Worm (Caenorhabditis elegans) whole organism, L2 larva: ENCODE measurements around the gene C07D8.5.

Experiments used
- C34F6.9 ChIP-seq: fragments of 150-350 bp; optimal IDR thresholded peaks from 2 replicates; lab custom pipeline; 2014; ENCODE audit warnings: missing biosample characterization, missing genetic modification characterization
- F13H6.1 ChIP-seq: sonication (generic microtip); optimal IDR thresholded peaks from 2 replicates; lab custom pipeline; 2016; ENCODE audit warnings: missing genetic modification characterization, missing compliant biosample characterization
- R02D3.7 ChIP-seq: fragments of 150-350 bp; optimal IDR thresholded peaks from 2 replicates; lab custom pipeline; 2014; ENCODE audit warnings: missing biosample characterization, missing genetic modification characterization
- Y55F3AM.14 ChIP-seq: fragments of 200-800 bp; sonication (Bioruptor generic); optimal IDR thresholded peaks from 2 replicates; lab custom pipeline; 2018; ENCODE audit warnings: mild to moderate bottlenecking, missing genetic modification characterization, missing compliant biosample characterization
- ZK546.5 ChIP-seq: sonication (generic microtip); optimal IDR thresholded peaks from 2 replicates; lab custom pipeline; 2017; ENCODE audit warnings: missing biosample characterization, missing genetic modification characterization
- alr-1 ChIP-seq: fragments of 150-350 bp; optimal IDR thresholded peaks from 2 replicates; lab custom pipeline; 2014; ENCODE audit warnings: missing biosample characterization, missing genetic modification characterization
- aly-2 ChIP-seq: fragments of 150-350 bp; optimal IDR thresholded peaks from 2 replicates; lab custom pipeline; 2014; ENCODE audit warnings: missing biosample characterization, missing genetic modification characterization
- ama-1 ChIP-seq: fragments of 150-350 bp; optimal IDR thresholded peaks from 2 replicates; lab custom pipeline; 2018; ENCODE audit warnings: inconsistent platforms
- blmp-1 ChIP-seq: sonication (generic microtip); optimal IDR thresholded peaks from 2 replicates; lab custom pipeline; 2017; ENCODE audit warnings: missing genetic modification characterization, mild to moderate bottlenecking, missing compliant biosample characterization, antibody characterized with exemption, moderate library complexity; ENCODE audit not compliant: insufficient read depth
- ceh-16 ChIP-seq: fragments of 150-350 bp; optimal IDR thresholded peaks from 2 replicates; lab custom pipeline; 2014; ENCODE audit warnings: missing biosample characterization, missing genetic modification characterization
- ceh-82 ChIP-seq: fragments of 150-350 bp; optimal IDR thresholded peaks from 2 replicates; lab custom pipeline; 2014; ENCODE audit warnings: missing biosample characterization, missing genetic modification characterization
- crh-2 ChIP-seq: sonication (generic microtip); optimal IDR thresholded peaks from 2 replicates; lab custom pipeline; 2017; ENCODE audit warnings: missing biosample characterization, missing genetic modification characterization
- dmd-4 ChIP-seq: sonication (generic microtip); optimal IDR thresholded peaks from 2 replicates; lab custom pipeline; 2017; ENCODE audit warnings: missing biosample characterization, missing genetic modification characterization
- egl-27 ChIP-seq: sonication (generic microtip); optimal IDR thresholded peaks from 3 replicates; lab custom pipeline; 2017; ENCODE audit warnings: missing biosample characterization, missing genetic modification reagents, missing genetic modification characterization
- elt-1 ChIP-seq: fragments of 150-350 bp; optimal IDR thresholded peaks from 2 replicates; lab custom pipeline; 2014; ENCODE audit warnings: missing biosample characterization, missing genetic modification characterization
- elt-3 ChIP-seq: sonication (generic microtip); optimal IDR thresholded peaks from 2 replicates; lab custom pipeline; 2017; ENCODE audit warnings: missing biosample characterization, missing genetic modification characterization
- fos-1 ChIP-seq: fragments of 150-350 bp; optimal IDR thresholded peaks from 2 replicates; lab custom pipeline; 2014; ENCODE audit warnings: missing biosample characterization, missing genetic modification characterization
- gmeb-1 ChIP-seq: fragments of 150-350 bp; optimal IDR thresholded peaks from 2 replicates; lab custom pipeline; 2014; ENCODE audit warnings: missing biosample characterization, missing genetic modification characterization
- lin-11 ChIP-seq: fragments of 150-350 bp; sonication (generic microtip); optimal IDR thresholded peaks from 2 replicates; lab custom pipeline; 2014; ENCODE audit warnings: missing biosample characterization, missing genetic modification characterization, inconsistent platforms, mixed read lengths
- lin-13 ChIP-seq: fragments of 150-350 bp; optimal IDR thresholded peaks from 2 replicates; lab custom pipeline; 2014; ENCODE audit warnings: missing biosample characterization, missing genetic modification reagents, missing genetic modification characterization
- lin-39 ChIP-seq: fragments of 150-350 bp; optimal IDR thresholded peaks from 2 replicates; lab custom pipeline; 2014; ENCODE audit warnings: missing biosample characterization, missing genetic modification reagents, missing genetic modification characterization
- lsy-2 ChIP-seq, 2 experiments: fragments of 150-350 bp in 1 of 2; sonication (generic microtip) in 1 of 2; optimal IDR thresholded peaks; 2 replicates each; lab custom pipeline; 2014 to 2017; ENCODE audit warnings: missing biosample characterization in 2 of 2, missing genetic modification characterization in 2 of 2
- mab-5 ChIP-seq: fragments of 150-350 bp; optimal IDR thresholded peaks from 2 replicates; lab custom pipeline; 2014; ENCODE audit warnings: missing biosample characterization, missing genetic modification characterization
- mbf-1 ChIP-seq: sonication (generic microtip); optimal IDR thresholded peaks from 2 replicates; lab custom pipeline; 2017; ENCODE audit warnings: missing biosample characterization, missing genetic modification characterization
- mdl-1 ChIP-seq, 2 experiments: fragments of 150-350 bp in 1 of 2; sonication (generic microtip) in 1 of 2; optimal IDR thresholded peaks; 2 replicates each; lab custom pipeline; 2017; ENCODE audit warnings: missing biosample characterization in 2 of 2, missing genetic modification characterization in 2 of 2
- nhr-10 ChIP-seq: sonication (generic microtip); optimal IDR thresholded peaks from 2 replicates; lab custom pipeline; 2017; ENCODE audit warnings: missing biosample characterization, missing genetic modification characterization
- nhr-11 ChIP-seq: fragments of 150-350 bp; optimal IDR thresholded peaks from 2 replicates; lab custom pipeline; 2014; ENCODE audit warnings: missing biosample characterization, missing genetic modification characterization
- nhr-12 ChIP-seq: fragments of 150-350 bp; optimal IDR thresholded peaks from 2 replicates; lab custom pipeline; 2014; ENCODE audit warnings: missing biosample characterization, missing genetic modification characterization
- nhr-129 ChIP-seq: fragments of 150-350 bp; optimal IDR thresholded peaks from 2 replicates; lab custom pipeline; 2014; ENCODE audit warnings: missing biosample characterization, missing genetic modification characterization
- nhr-21 ChIP-seq: fragments of 150-350 bp; optimal IDR thresholded peaks from 2 replicates; lab custom pipeline; 2014; ENCODE audit warnings: missing biosample characterization, missing genetic modification characterization
- nhr-23 ChIP-seq: fragments of 150-350 bp; optimal IDR thresholded peaks from 2 replicates; lab custom pipeline; 2014; ENCODE audit warnings: missing biosample characterization, missing genetic modification reagents, missing genetic modification characterization
- nhr-237 ChIP-seq: fragments of 150-350 bp; optimal IDR thresholded peaks from 2 replicates; lab custom pipeline; 2014; ENCODE audit warnings: missing biosample characterization, missing genetic modification characterization
- nhr-25 ChIP-seq: fragments of 150-350 bp; sonication (generic microtip); optimal IDR thresholded peaks from 3 replicates; lab custom pipeline; 2014; ENCODE audit warnings: missing biosample characterization, missing genetic modification characterization
- nhr-6 ChIP-seq: fragments of 150-350 bp; optimal IDR thresholded peaks from 2 replicates; lab custom pipeline; 2014; ENCODE audit warnings: missing biosample characterization, missing genetic modification characterization
- nhr-77 ChIP-seq: fragments of 150-350 bp; optimal IDR thresholded peaks from 2 replicates; lab custom pipeline; 2014; ENCODE audit warnings: missing biosample characterization, missing genetic modification characterization
- peb-1 ChIP-seq: fragments of 150-350 bp; optimal IDR thresholded peaks from 2 replicates; lab custom pipeline; 2014; ENCODE audit warnings: missing biosample characterization, missing genetic modification characterization
- sem-4 ChIP-seq: fragments of 150-350 bp; optimal IDR thresholded peaks from 2 replicates; lab custom pipeline; 2014; ENCODE audit warnings: missing biosample characterization, missing genetic modification reagents, missing genetic modification characterization
- skn-1 ChIP-seq: sonication (generic microtip); optimal IDR thresholded peaks from 2 replicates; lab custom pipeline; 2017; ENCODE audit warnings: missing biosample characterization, missing genetic modification characterization
- sma-3 ChIP-seq: sonication (generic microtip); optimal IDR thresholded peaks from 2 replicates; lab custom pipeline; 2016; ENCODE audit warnings: missing genetic modification reagents, missing genetic modification characterization, missing compliant biosample characterization
- sma-9 ChIP-seq, 2 experiments: fragments of 150-350 bp in 1 of 2; sonication (generic microtip) in 1 of 2; optimal IDR thresholded peaks; 2 replicates each; lab custom pipeline; 2014 to 2016; ENCODE audit warnings: missing genetic modification characterization in 2 of 2, mild to moderate bottlenecking in 1 of 2, missing biosample characterization in 1 of 2, missing compliant biosample characterization in 1 of 2, missing genetic modification reagents in 1 of 2, moderate library complexity in 1 of 2
- snpc-4 ChIP-seq: fragments of 150-350 bp; optimal IDR thresholded peaks from 2 replicates; lab custom pipeline; 2014; ENCODE audit warnings: missing biosample characterization, missing genetic modification characterization
- unc-39 ChIP-seq: fragments of 150-350 bp; optimal IDR thresholded peaks from 2 replicates; lab custom pipeline; 2014; ENCODE audit warnings: missing biosample characterization, missing genetic modification characterization
- unc-55 ChIP-seq: fragments of 150-350 bp; sonication (generic microtip); optimal IDR thresholded peaks from 3 replicates; lab custom pipeline; 2014; ENCODE audit warnings: missing biosample characterization, missing genetic modification reagents, missing genetic modification characterization
- unc-62 ChIP-seq: fragments of 150-350 bp; optimal IDR thresholded peaks from 2 replicates; lab custom pipeline; 2014; ENCODE audit warnings: missing biosample characterization, missing genetic modification reagents, missing genetic modification characterization
- zag-1 ChIP-seq: fragments of 150-350 bp; optimal IDR thresholded peaks from 2 replicates; lab custom pipeline; 2014; ENCODE audit warnings: missing biosample characterization, missing genetic modification characterization
- ztf-1 ChIP-seq: fragments of 200-800 bp; sonication (Bioruptor generic); conservative IDR thresholded peaks from 2 replicates; pipeline ENCODE4 v1.3.6; 2022; ENCODE audit warnings: missing genetic modification characterization, missing compliant biosample characterization
- ztf-11 ChIP-seq: sonication (generic microtip); optimal IDR thresholded peaks from 2 replicates; lab custom pipeline; 2017; ENCODE audit warnings: missing biosample characterization, missing genetic modification characterization
- ztf-4 ChIP-seq: fragments of 150-350 bp; optimal IDR thresholded peaks from 2 replicates; lab custom pipeline; 2014; ENCODE audit warnings: missing biosample characterization, missing genetic modification characterization

Gene C07D8.5

ce11 chrX:7305520-7306186 is 38.2 kb upstream of the C07D8.5 start, which contains the start of gene sur-5:
TSS of gene sur-5 (minus strand) at chrX:7305570.
- TF ChIP-seq mbf-1 (tag; lab: Kevin White, UChicago) (no peak), F13H6.1 (tag; lab: Kevin White, UChicago) (no peak), ztf-1 (GFP tag; lab: Robert Waterston, UW) (no peak), peb-1 (tag; lab: Kevin White, UChicago) (no peak), sem-4 (tag; lab: Kevin White, UChicago) (peak; percentile 47), dmd-4 (tag; lab: Kevin White, UChicago) (no peak), ama-1 (lab: Kevin White, UChicago) (no peak), crh-2 (tag; lab: Kevin White, UChicago) (peak; percentile 49), nhr-6 (tag; lab: Kevin White, UChicago) (no peak), nhr-23 (tag; lab: Kevin White, UChicago) (no peak), ztf-11 (tag; lab: Kevin White, UChicago) (no peak), lin-11 (no peak), skn-1 (peak; percentile 35), ZK546.5 (tag; lab: Kevin White, UChicago) (no peak), nhr-129 (tag; lab: Kevin White, UChicago) (peak; percentile 21), aly-2 (tag; lab: Kevin White, UChicago) (no peak), zag-1 (tag; lab: Kevin White, UChicago) (no peak), Y55F3AM.14 (GFP tag; lab: Kevin White, UChicago) (no peak), gmeb-1 (tag; lab: Kevin White, UChicago) (no peak), egl-27 (tag; lab: Kevin White, UChicago) (no peak), snpc-4 (tag; lab: Kevin White, UChicago) (no peak), R02D3.7 (tag; lab: Kevin White, UChicago) (no peak), sma-3 (GFP tag; lab: Kevin White, UChicago) (peak; percentile 43), nhr-77 (tag; lab: Kevin White, UChicago) (no peak), ztf-4 (tag; lab: Kevin White, UChicago) (no peak), lin-13 (GFP tag; lab: Kevin White, UChicago) (no peak), ceh-16 (tag; lab: Kevin White, UChicago) (no peak), mdl-1 (tag; optimal IDR thresholded peaks at IDR 0.05; lab: Kevin White, UChicago) (peak in 1 of 2 experiments; percentile 47), nhr-21 (peak; percentile 50), alr-1 (tag; lab: Kevin White, UChicago) (no peak), fos-1 (peak; percentile 40), unc-55 (GFP tag; lab: Kevin White, UChicago) (no peak), lsy-2 (tag; optimal IDR thresholded peaks at IDR 0.05; lab: Kevin White, UChicago) (no peak), nhr-237 (no peak), ceh-82 (tag; lab: Kevin White, UChicago) (no peak), unc-39 (tag; lab: Kevin White, UChicago) (no peak), nhr-11 (tag; lab: Kevin White, UChicago) (no peak), C34F6.9 (tag; lab: Kevin White, UChicago) (no peak), sma-9 (GFP tag; optimal IDR thresholded peaks at IDR 0.05; lab: Kevin White, UChicago) (peak; percentile 83), sma-9 (tag; optimal IDR thresholded peaks at IDR 0.05; lab: Kevin White, UChicago) (no peak), nhr-25 (tag; lab: Kevin White, UChicago) (peak; percentile 20), lin-39 (no peak), elt-3 (no peak), nhr-10 (tag; lab: Kevin White, UChicago) (no peak), unc-62 (GFP tag; lab: Kevin White, UChicago) (no peak), blmp-1 (tag; lab: Kevin White, UChicago) (no peak), mab-5 (tag; lab: Kevin White, UChicago) (no peak), elt-1 (no peak), nhr-12 (no peak)
